Fruit fly (Drosophila melanogaster): Measurements from ENCODE around the gene CG7289.

DNA sequence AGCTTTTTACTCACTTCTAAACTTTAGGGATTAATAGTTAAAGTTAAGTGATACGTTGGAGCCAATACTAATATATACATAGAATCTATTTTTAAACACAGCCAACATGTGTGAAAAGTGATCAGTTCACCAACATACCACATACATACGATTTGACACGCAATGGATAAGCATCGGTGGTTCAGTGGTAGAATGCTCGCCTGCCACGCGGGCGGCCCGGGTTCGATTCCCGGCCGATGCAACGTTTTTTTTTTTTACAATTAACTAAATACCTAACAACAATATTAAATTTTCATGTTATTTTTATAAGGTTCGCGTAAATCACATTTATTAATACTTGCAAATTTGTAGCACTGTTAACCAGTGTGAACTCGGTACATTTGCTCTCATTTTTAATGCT lies 49.5 kb downstream of the CG7289 start:
- TF ChIP-seq usp (GFP tag; optimal IDR thresholded peaks at IDR 0.05), result no peak
- TF ChIP-seq EcR (GFP tag; optimal IDR thresholded peaks at IDR 0.05), result no peak
- no peak for TF ChIP-seq CG8478 (optimal IDR thresholded peaks at IDR 0.05)

Measured in whole organism.